Worm (Caenorhabditis elegans) whole organism, L1 larva: ENCODE data around the gene sto-6.

Experiments
- C34B4.2 ChIP-seq: sonication (generic microtip); optimal IDR thresholded peaks from 2 replicates; lab custom pipeline; 2017; ENCODE audit warnings: mild to moderate bottlenecking, missing genetic modification characterization, missing compliant biosample characterization
- F16B12.6 ChIP-seq: fragments of 150-350 bp; optimal IDR thresholded peaks from 2 replicates; lab custom pipeline; 2014; ENCODE audit warnings: missing biosample characterization, missing genetic modification characterization
- aha-1 ChIP-seq: fragments of 150-350 bp; optimal IDR thresholded peaks from 2 replicates; lab custom pipeline; 2014; ENCODE audit warnings: missing biosample characterization, missing genetic modification characterization
- ama-1 ChIP-seq: fragments of 150-350 bp; optimal IDR thresholded peaks from 2 replicates; lab custom pipeline; 2014
- ceh-8 ChIP-seq: fragments of 200-800 bp; sonication (Bioruptor generic); optimal IDR thresholded peaks from 2 replicates; lab custom pipeline; 2018; ENCODE audit warnings: mild to moderate bottlenecking, missing genetic modification characterization, moderate library complexity, missing compliant biosample characterization
- ceh-82 ChIP-seq, 3 experiments: fragments of 150-350 bp in 1 of 3; sonication (generic microtip) in 2 of 3; optimal IDR thresholded peaks; 2 replicates each; lab custom pipeline; 2014 to 2017; ENCODE audit warnings: missing biosample characterization in 3 of 3, missing genetic modification characterization in 3 of 3
- ceh-88 ChIP-seq: fragments of 200-800 bp; sonication (Bioruptor generic); IDR thresholded peaks from 2 replicates; pipeline ENCODE4 v1.3.6; 2022; ENCODE audit warnings: missing genetic modification characterization, missing compliant biosample characterization
- ceh-90 ChIP-seq: sonication (generic microtip); optimal IDR thresholded peaks from 2 replicates; lab custom pipeline; 2016; ENCODE audit warnings: missing genetic modification characterization, missing compliant biosample characterization
- dsc-1 ChIP-seq: sonication (generic microtip); optimal IDR thresholded peaks from 2 replicates; lab custom pipeline; 2016; ENCODE audit warnings: mild to moderate bottlenecking, missing genetic modification characterization, missing compliant biosample characterization
- efl-1 ChIP-seq, 4 experiments: fragments of 150-350 bp; optimal IDR thresholded peaks in 3 of 4; peaks in 1 of 4; 1 replicate in 1 of 4; 2 replicates in 3 of 4; lab custom pipeline; 2014; ENCODE audit warnings: missing biosample characterization in 2 of 4, missing genetic modification characterization in 2 of 4, missing genetic modification reagents in 2 of 4
- egl-13 ChIP-seq: sonication (generic microtip); optimal IDR thresholded peaks from 2 replicates; lab custom pipeline; 2016; ENCODE audit warnings: missing genotype, missing genetic modification reagents, missing genetic modification characterization, missing compliant biosample characterization
- egl-27 ChIP-seq, 2 experiments: fragments of 150-350 bp in 1 of 2; sonication (generic microtip); optimal IDR thresholded peaks; 3 replicates each; lab custom pipeline; 2017 to 2018; ENCODE audit warnings: missing biosample characterization in 2 of 2, missing genetic modification characterization in 2 of 2, missing genetic modification reagents in 2 of 2
- elt-2 ChIP-seq: sonication (generic microtip); optimal IDR thresholded peaks from 2 replicates; lab custom pipeline; 2016; ENCODE audit warnings: missing genetic modification characterization, mild to moderate bottlenecking, inconsistent platforms, missing compliant biosample characterization, missing genetic modification reagents
- fkh-8 ChIP-seq: sonication (generic microtip); optimal IDR thresholded peaks from 2 replicates; lab custom pipeline; 2016; ENCODE audit warnings: mild to moderate bottlenecking, missing genetic modification characterization, missing compliant biosample characterization
- hlh-17 ChIP-seq: fragments of 200-800 bp; sonication (Bioruptor generic); optimal IDR thresholded peaks from 2 replicates; lab custom pipeline; 2018; ENCODE audit warnings: missing genetic modification characterization, mild to moderate bottlenecking, missing compliant biosample characterization, moderate library complexity, borderline replicate concordance
- isw-1 ChIP-seq: fragments of 200-800 bp; sonication (Bioruptor generic); IDR thresholded peaks from 2 replicates; pipeline ENCODE4 v1.3.6; 2022; ENCODE audit warnings: missing genetic modification characterization, missing compliant biosample characterization
- jun-1 ChIP-seq: fragments of 150-350 bp; optimal IDR thresholded peaks from 2 replicates; lab custom pipeline; 2014; ENCODE audit warnings: missing biosample characterization, missing genetic modification reagents, missing genetic modification characterization
- lin-13 ChIP-seq: fragments of 150-350 bp; optimal IDR thresholded peaks from 2 replicates; lab custom pipeline; 2014; ENCODE audit warnings: missing biosample characterization, missing genetic modification reagents, missing genetic modification characterization
- lin-14 ChIP-seq: fragments of 200-800 bp; sonication (Bioruptor generic); optimal IDR thresholded peaks from 2 replicates; lab custom pipeline; 2018; ENCODE audit warnings: mild to moderate bottlenecking, missing genetic modification characterization, moderate library complexity, missing compliant biosample characterization
- lin-39 ChIP-seq: fragments of 150-350 bp; optimal IDR thresholded peaks from 2 replicates; lab custom pipeline; 2014; ENCODE audit warnings: missing biosample characterization, missing genetic modification reagents, missing genetic modification characterization
- lsy-2 ChIP-seq, 2 experiments: fragments of 150-350 bp; optimal IDR thresholded peaks; 2 replicates each; lab custom pipeline; 2014; ENCODE audit warnings: missing biosample characterization in 2 of 2, missing genetic modification characterization in 2 of 2
- mdl-1 ChIP-seq, 2 experiments: fragments of 150-350 bp; optimal IDR thresholded peaks; 2 replicates each; lab custom pipeline; 2014 to 2017; ENCODE audit warnings: missing biosample characterization in 2 of 2, missing genetic modification characterization in 2 of 2, inconsistent platforms in 1 of 2
- mep-1 ChIP-seq: fragments of 150-350 bp; optimal IDR thresholded peaks from 2 replicates; lab custom pipeline; 2014; ENCODE audit warnings: missing biosample characterization, missing genetic modification characterization
- nhr-11 ChIP-seq: fragments of 150-350 bp; optimal IDR thresholded peaks from 2 replicates; lab custom pipeline; 2014; ENCODE audit warnings: missing biosample characterization, missing genetic modification characterization
- nhr-12 ChIP-seq: sonication (generic microtip); optimal IDR thresholded peaks from 2 replicates; lab custom pipeline; 2017; ENCODE audit warnings: missing biosample characterization, missing genetic modification characterization
- nhr-77 ChIP-seq: fragments of 150-350 bp; optimal IDR thresholded peaks from 2 replicates; lab custom pipeline; 2014; ENCODE audit warnings: missing biosample characterization, missing genetic modification characterization
- nhr-84 ChIP-seq: sonication (generic microtip); optimal IDR thresholded peaks from 2 replicates; lab custom pipeline; 2017; ENCODE audit warnings: missing biosample characterization, missing genetic modification characterization
- nhr-90 ChIP-seq: sonication (generic microtip); optimal IDR thresholded peaks from 2 replicates; lab custom pipeline; 2016; ENCODE audit warnings: mild to moderate bottlenecking, missing genetic modification characterization, missing compliant biosample characterization; ENCODE audit not compliant: poor library complexity
- pax-3 ChIP-seq: fragments of 200-800 bp; sonication (Bioruptor generic); optimal IDR thresholded peaks from 2 replicates; lab custom pipeline; 2018; ENCODE audit warnings: mild to moderate bottlenecking, missing genetic modification characterization, moderate library complexity, missing compliant biosample characterization
- pqm-1 ChIP-seq: sonication (generic microtip); optimal IDR thresholded peaks from 3 replicates; lab custom pipeline; 2017; ENCODE audit warnings: missing biosample characterization, missing genetic modification characterization
- rnt-1 ChIP-seq: sonication (generic microtip); optimal IDR thresholded peaks from 2 replicates; lab custom pipeline; 2016; ENCODE audit warnings: mild to moderate bottlenecking, missing genetic modification characterization, moderate library complexity, missing compliant biosample characterization
- snu-23 ChIP-seq: sonication (generic microtip); optimal IDR thresholded peaks from 2 replicates; lab custom pipeline; 2016; ENCODE audit warnings: missing genetic modification characterization, missing compliant biosample characterization
- sox-4 ChIP-seq: sonication (generic microtip); optimal IDR thresholded peaks from 2 replicates; lab custom pipeline; 2016; ENCODE audit warnings: missing genetic modification characterization, missing compliant biosample characterization
- swsn-7 ChIP-seq: sonication (generic microtip); optimal IDR thresholded peaks from 2 replicates; lab custom pipeline; 2016; ENCODE audit warnings: missing genetic modification characterization, missing compliant biosample characterization
- unc-130 ChIP-seq: fragments of 150-350 bp; optimal IDR thresholded peaks from 2 replicates; lab custom pipeline; 2017; ENCODE audit warnings: missing biosample characterization, missing genetic modification characterization, inconsistent platforms
- unc-62 ChIP-seq: fragments of 150-350 bp; optimal IDR thresholded peaks from 2 replicates; lab custom pipeline; 2014; ENCODE audit warnings: missing biosample characterization, missing genetic modification reagents, missing genetic modification characterization
- unc-86 ChIP-seq: sonication (generic microtip); optimal IDR thresholded peaks from 2 replicates; lab custom pipeline; 2016; ENCODE audit warnings: missing genetic modification characterization, missing compliant biosample characterization
- xbp-1 ChIP-seq: sonication (generic microtip); optimal IDR thresholded peaks from 2 replicates; lab custom pipeline; 2016; ENCODE audit warnings: missing genetic modification characterization, missing compliant biosample characterization
- zag-1 ChIP-seq: fragments of 150-350 bp; optimal IDR thresholded peaks from 2 replicates; lab custom pipeline; 2014; ENCODE audit warnings: missing biosample characterization, missing genetic modification characterization
- zip-4 ChIP-seq: fragments of 200-800 bp; sonication (Bioruptor generic); optimal IDR thresholded peaks from 2 replicates; lab custom pipeline; 2018; ENCODE audit warnings: mild to moderate bottlenecking, missing genetic modification characterization, moderate library complexity, missing compliant biosample characterization
- ztf-4 ChIP-seq: fragments of 150-350 bp; optimal IDR thresholded peaks from 2 replicates; lab custom pipeline; 2014; ENCODE audit warnings: missing biosample characterization, missing genetic modification characterization

Gene sto-6

DNA sequence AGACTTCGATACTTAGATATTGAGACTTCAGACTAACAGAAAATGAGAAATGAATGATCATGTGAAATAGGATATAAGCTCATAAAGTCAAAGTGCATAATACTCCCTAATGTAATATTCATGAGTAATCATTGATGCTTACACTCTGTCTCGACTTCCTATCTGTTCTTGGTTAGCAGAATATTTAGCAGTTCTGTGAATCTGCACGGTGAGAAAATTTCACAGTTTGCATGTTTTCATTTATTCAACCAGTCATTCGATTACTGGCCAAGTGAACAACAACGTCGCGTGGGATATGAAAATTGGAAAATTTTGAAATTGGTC is 24.7 kb upstream of the sto-6 start:
- no peak for TF ChIP-seq lin-39 (tag; lab: Kevin White, UChicago)
- peak; percentile 43 for TF ChIP-seq egl-13 (tag; lab: Kevin White, UChicago)
- no peak for TF ChIP-seq nhr-90 (tag; lab: Kevin White, UChicago)
- no peak for TF ChIP-seq mdl-1 (tag; optimal IDR thresholded peaks at IDR 0.05; lab: Kevin White, UChicago)
- no peak for TF ChIP-seq rnt-1 (tag; lab: Kevin White, UChicago)
- no peak for TF ChIP-seq unc-62 (GFP tag; lab: Kevin White, UChicago)
- TF ChIP-seq isw-1 (GFP tag; lab: Robert Waterston, UW): no peak
- no peak for TF ChIP-seq egl-27 (tag; optimal IDR thresholded peaks at IDR 0.05; lab: Kevin White, UChicago)
- TF ChIP-seq unc-86 (tag; lab: Kevin White, UChicago): peak; percentile 70
- peak; percentile 27 for TF ChIP-seq dsc-1 (tag; lab: Kevin White, UChicago)
- TF ChIP-seq C34B4.2: no peak
- TF ChIP-seq nhr-77 (tag; lab: Kevin White, UChicago): no peak
- peak; percentile 77 for TF ChIP-seq fkh-8 (tag; lab: Kevin White, UChicago)
- no peak for TF ChIP-seq elt-2 (tag; lab: Kevin White, UChicago)
- no peak for TF ChIP-seq unc-130 (tag; lab: Kevin White, UChicago)
- no peak for TF ChIP-seq lin-13 (GFP tag; lab: Kevin White, UChicago)
- no peak for TF ChIP-seq zip-4 (GFP tag; lab: Kevin White, UChicago)
- TF ChIP-seq lsy-2 (tag; optimal IDR thresholded peaks at IDR 0.05; lab: Kevin White, UChicago): peak in 1 of 2 experiments; percentile 13
- peak; percentile 38 for TF ChIP-seq sox-4 (tag; lab: Kevin White, UChicago)
- TF ChIP-seq zag-1 (tag; lab: Kevin White, UChicago): no peak
- TF ChIP-seq aha-1 (tag; lab: Kevin White, UChicago): no peak
- TF ChIP-seq ceh-88: no peak
- TF ChIP-seq pqm-1 (tag; lab: Kevin White, UChicago): no peak

DNA sequence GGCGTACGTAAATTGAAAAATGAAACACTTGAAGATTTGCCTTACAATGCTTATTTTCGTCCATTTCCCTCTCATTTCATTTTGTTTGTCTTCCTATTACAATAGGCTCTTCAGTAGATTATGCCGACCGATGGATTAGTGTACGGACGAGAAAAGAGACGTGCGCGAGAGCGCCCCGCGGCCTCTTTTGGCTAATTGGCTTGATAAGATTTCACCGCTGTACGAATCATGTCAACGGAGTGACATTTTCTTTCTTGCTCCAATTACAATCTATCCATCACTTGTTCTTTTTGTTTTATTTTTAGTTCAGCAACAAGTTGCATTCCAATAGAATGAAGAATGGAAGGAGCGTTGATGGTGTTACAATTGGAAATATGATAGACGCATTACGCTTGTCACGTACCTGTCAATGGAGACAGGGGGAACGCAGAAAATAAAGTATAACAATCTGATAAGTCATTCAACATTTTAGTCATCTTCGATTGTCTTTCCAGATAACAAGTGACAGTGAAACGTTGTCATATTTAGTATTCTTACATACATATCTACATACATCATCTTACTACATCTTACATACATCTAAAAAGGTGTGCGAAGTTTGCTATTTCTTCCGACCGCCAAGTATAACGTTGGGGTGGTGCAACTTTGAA is 24.0 kb upstream of the sto-6 start:
- no peak for TF ChIP-seq nhr-11 (tag; lab: Kevin White, UChicago)
- no peak for TF ChIP-seq ztf-4 (tag; lab: Kevin White, UChicago)
- TF ChIP-seq dsc-1 (tag; lab: Kevin White, UChicago): peak; percentile 78
- TF ChIP-seq F16B12.6 (tag; lab: Kevin White, UChicago): no peak
- no peak for TF ChIP-seq ama-1
- TF ChIP-seq elt-2 (tag; lab: Kevin White, UChicago): no peak
- TF ChIP-seq nhr-12 (tag; lab: Kevin White, UChicago): no peak
- peak; percentile 36 for TF ChIP-seq lin-14 (GFP tag; lab: Kevin White, UChicago)
- no peak for TF ChIP-seq aha-1 (tag; lab: Kevin White, UChicago)
- no peak for TF ChIP-seq ceh-90 (tag; lab: Kevin White, UChicago)
- no peak for TF ChIP-seq hlh-17 (GFP tag; lab: Kevin White, UChicago)
- TF ChIP-seq efl-1 (optimal IDR thresholded peaks at IDR 0.05; lab: Kevin White, UChicago): no peak
- TF ChIP-seq efl-1 (GFP tag; optimal IDR thresholded peaks at IDR 0.05 in 1 of 2; lab: Kevin White, UChicago): peak in 1 of 2 experiments; percentile 44
- no peak for TF ChIP-seq nhr-84

DNA sequence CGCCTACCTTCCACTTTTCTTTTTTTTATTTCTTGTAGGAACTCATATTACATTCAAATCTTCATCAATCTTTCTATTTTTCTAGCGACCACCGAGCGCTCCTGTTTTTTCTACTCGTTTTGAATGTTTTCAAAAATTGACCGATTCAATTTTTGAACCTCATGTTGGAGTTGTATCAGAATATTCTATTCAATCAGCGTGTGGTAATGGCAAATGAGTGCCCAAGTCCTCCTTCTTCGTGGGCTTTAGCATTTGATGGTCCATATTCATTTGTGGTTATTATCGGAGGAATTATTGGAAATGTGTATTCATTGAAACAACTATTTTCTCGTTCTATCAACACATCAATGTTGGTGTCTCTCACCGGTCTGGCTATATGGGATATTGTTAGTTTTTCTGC is 14.8 kb upstream of the sto-6 start, which contains the start of gene F52D10.4:
Gene F52D10.4 (plus strand): TSS at position 84 of the 400 bp plus-strand sequence.
- TF ChIP-seq unc-62 (GFP tag; lab: Kevin White, UChicago): no peak
- TF ChIP-seq ceh-90 (tag; lab: Kevin White, UChicago): no peak
- no peak for TF ChIP-seq xbp-1 (tag; lab: Kevin White, UChicago)
- TF ChIP-seq efl-1 (optimal IDR thresholded peaks at IDR 0.05; lab: Kevin White, UChicago): no peak
- peak in 1 of 2 experiments; percentile 57 for TF ChIP-seq efl-1 (GFP tag; optimal IDR thresholded peaks at IDR 0.05 in 1 of 2; lab: Kevin White, UChicago)
- TF ChIP-seq snu-23: no peak

DNA sequence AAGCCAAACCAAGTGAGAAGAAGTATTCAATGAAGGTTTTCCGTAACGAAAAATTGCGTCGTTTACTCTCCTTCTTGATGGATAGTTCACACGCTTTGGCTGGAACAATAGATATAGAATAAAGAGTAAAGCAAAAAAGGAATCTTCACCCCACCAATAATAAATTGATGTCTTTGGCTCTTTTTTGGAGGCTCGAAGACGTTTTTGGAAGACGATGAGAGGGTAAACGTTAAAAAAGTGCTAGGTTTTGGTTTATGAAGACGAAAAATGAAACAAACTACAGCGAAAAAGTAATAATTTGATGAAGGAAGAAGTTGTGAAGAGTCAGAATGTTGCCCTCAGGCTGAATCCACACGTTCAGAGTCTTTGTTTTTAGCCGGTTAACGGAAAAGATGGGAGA is 10.2 kb upstream of the sto-6 start, which contains the start of gene sto-3:
Gene sto-3 (minus strand): TSS at position 101 of the 400 bp plus-strand sequence.
- TF ChIP-seq sox-4 (tag; lab: Kevin White, UChicago): no peak
- TF ChIP-seq unc-86 (tag; lab: Kevin White, UChicago): no peak
- TF ChIP-seq ztf-4 (tag; lab: Kevin White, UChicago): no peak
- TF ChIP-seq pax-3 (tag; lab: Kevin White, UChicago): no peak
- TF ChIP-seq ceh-88: no peak
- TF ChIP-seq swsn-7 (tag; lab: Kevin White, UChicago): no peak
- no peak for TF ChIP-seq hlh-17 (GFP tag; lab: Kevin White, UChicago)
- no peak for TF ChIP-seq snu-23
- TF ChIP-seq ceh-8 (GFP tag; lab: Kevin White, UChicago): no peak
- no peak for TF ChIP-seq mep-1 (tag; lab: Kevin White, UChicago)
- no peak for TF ChIP-seq efl-1 (optimal IDR thresholded peaks at IDR 0.05; lab: Kevin White, UChicago)
- TF ChIP-seq efl-1 (GFP tag; optimal IDR thresholded peaks at IDR 0.05 in 1 of 2; lab: Kevin White, UChicago): no peak
- TF ChIP-seq jun-1 (tag; lab: Kevin White, UChicago): no peak
- no peak for TF ChIP-seq ceh-82 (tag; optimal IDR thresholded peaks at IDR 0.05; lab: Kevin White, UChicago)
- TF ChIP-seq nhr-90 (tag; lab: Kevin White, UChicago): no peak
- no peak for TF ChIP-seq nhr-77 (tag; lab: Kevin White, UChicago)
- TF ChIP-seq, all 84 proteins: peak for 0
